2 worm cellular contexts compared by ENCODE assay signal in genomic region chrIII:9060267-9060666, ce11.
A peak's percentile ranks its signal among the peaks of the same experiment; 100 is the strongest.
TF ChIP-seq lines count a peak whose summit lies in the region.

No protein-coding gene starts in this region.

TF ChIP-seq in whole organism, L4 larva, 104 proteins besides CTCF, POLR2A, EP300 and RAD21 (continued from another document):
- TF ChIP-seq egl-43 (GFP tag; IDR thresholded peaks at IDR 0.05; lab: Robert Waterston, UW) (no peak), F44E2.7 (GFP tag; IDR thresholded peaks at IDR 0.05; lab: Robert Waterston, UW) (no peak), nhr-76 (tag; optimal IDR thresholded peaks at IDR 0.05; lab: Kevin White, UChicago) (no peak), mdt-29 (GFP tag; IDR thresholded peaks at IDR 0.05; lab: Robert Waterston, UW) (peak; percentile 28; the same call in 1 of the 2 replicates), zfp-2 (tag; optimal IDR thresholded peaks at IDR 0.05; lab: Kevin White, UChicago) (no peak), ceh-44 (GFP tag; IDR thresholded peaks at IDR 0.05; lab: Robert Waterston, UW) (no peak), rbr-2 (tag; optimal IDR thresholded peaks at IDR 0.05; lab: Kevin White, UChicago) (no peak), zfp-3 (GFP tag; conservative IDR thresholded peaks at IDR 0.05; lab: Robert Waterston, UW) (peak; percentile 91), daf-12 (tag; optimal IDR thresholded peaks at IDR 0.05; lab: Kevin White, UChicago) (no peak), aly-2 (tag; optimal IDR thresholded peaks at IDR 0.05; lab: Kevin White, UChicago) (no peak), lin-15B (tag; optimal IDR thresholded peaks at IDR 0.05; lab: Kevin White, UChicago) (no peak), spr-3 (GFP tag; optimal IDR thresholded peaks at IDR 0.05; lab: Kevin White, UChicago) (no peak), lin-39 (tag; optimal IDR thresholded peaks at IDR 0.05; lab: Kevin White, UChicago) (no peak), ceh-28 (tag; optimal IDR thresholded peaks at IDR 0.05; lab: Kevin White, UChicago) (no peak), zip-11 (GFP tag; IDR thresholded peaks at IDR 0.05; lab: Robert Waterston, UW) (no peak), lir-3 (tag; optimal IDR thresholded peaks at IDR 0.05; lab: Kevin White, UChicago) (no peak), nhr-41 (GFP tag; IDR thresholded peaks at IDR 0.05; lab: Robert Waterston, UW) (0 out of 2 replicates have a peak, but pooled peaks have one; percentile 5), hif-1 (tag; optimal IDR thresholded peaks at IDR 0.05; lab: Kevin White, UChicago) (no peak), lsy-2 (tag; optimal IDR thresholded peaks at IDR 0.05; lab: Kevin White, UChicago) (peak in 1 of 2 experiments; percentile 55), hlh-30 (tag; optimal IDR thresholded peaks at IDR 0.05; lab: Kevin White, UChicago; ENCODE audit: insufficient read depth) (no peak), set-16 (GFP tag; IDR thresholded peaks at IDR 0.05; lab: Robert Waterston, UW) (no peak), daf-19 (GFP tag; conservative IDR thresholded peaks at IDR 0.05; lab: Robert Waterston, UW) (no peak), lin-1 (GFP tag; IDR thresholded peaks at IDR 0.05; lab: Robert Waterston, UW) (0 out of 2 replicates have a peak, but pooled peaks have one; percentile 8), nhr-10 (tag; optimal IDR thresholded peaks at IDR 0.05; lab: Kevin White, UChicago) (no peak), egl-27 (tag; optimal IDR thresholded peaks at IDR 0.05; lab: Kevin White, UChicago) (no peak), skn-1 (tag; optimal IDR thresholded peaks at IDR 0.05; lab: Kevin White, UChicago) (no peak), ctbp-1 (GFP tag; IDR thresholded peaks at IDR 0.05; lab: Robert Waterston, UW) (no peak), zip-2 (tag; optimal IDR thresholded peaks at IDR 0.05; lab: Kevin White, UChicago) (no peak), ZK546.5 (tag; optimal IDR thresholded peaks at IDR 0.05; lab: Kevin White, UChicago) (no peak), saeg-2 (GFP tag; IDR thresholded peaks at IDR 0.05; lab: Robert Waterston, UW) (no peak), daf-16 (GFP tag; optimal IDR thresholded peaks at IDR 0.05; lab: Kevin White, UChicago) (peak in 1 of 2 experiments; percentile 30), daf-16 (tag; optimal IDR thresholded peaks at IDR 0.05; lab: Kevin White, UChicago) (peak; percentile 36), unc-62 (GFP tag; optimal IDR thresholded peaks at IDR 0.05 in 1 of 2; lab: Kevin White, UChicago) (no peak), unc-62 (tag; optimal IDR thresholded peaks at IDR 0.05; lab: Kevin White, UChicago) (no peak), nhr-48 (tag; optimal IDR thresholded peaks at IDR 0.05; lab: Kevin White, UChicago) (no peak), nhr-42 (GFP tag; IDR thresholded peaks at IDR 0.05; lab: Robert Waterston, UW) (0 out of 2 replicates have a peak, but pooled peaks have one; percentile 16), lin-29 (GFP tag; IDR thresholded peaks at IDR 0.05; lab: Robert Waterston, UW) (no peak), fos-1 (tag; optimal IDR thresholded peaks at IDR 0.05; lab: Kevin White, UChicago) (no peak), nhr-11 (tag; optimal IDR thresholded peaks at IDR 0.05; lab: Kevin White, UChicago) (no peak), lin-38 (GFP tag; IDR thresholded peaks at IDR 0.05; lab: Robert Waterston, UW) (peak; percentile 60), unc-39 (tag; optimal IDR thresholded peaks at IDR 0.05; lab: Kevin White, UChicago) (no peak), pqm-1 (tag; optimal IDR thresholded peaks at IDR 0.05; lab: Kevin White, UChicago) (no peak), D1046.2 (GFP tag; IDR thresholded peaks at IDR 0.05; lab: Robert Waterston, UW) (no peak), ama-1 (optimal IDR thresholded peaks at IDR 0.05; lab: Kevin White, UChicago) (no peak), nhr-237 (tag; optimal IDR thresholded peaks at IDR 0.05; lab: Kevin White, UChicago) (no peak), hmg-1.1 (GFP tag; IDR thresholded peaks at IDR 0.05; lab: Robert Waterston, UW) (peak; percentile 27; the same call in 1 of the 2 replicates), ceh-62 (tag; optimal IDR thresholded peaks at IDR 0.05; lab: Kevin White, UChicago) (no peak), mes-2 (tag; optimal IDR thresholded peaks at IDR 0.05; lab: Kevin White, UChicago; ENCODE audit: poor library complexity, severe bottlenecking) (peak; percentile 0), R02D3.7 (tag; optimal IDR thresholded peaks at IDR 0.05; lab: Kevin White, UChicago) (no peak), nhr-111 (GFP tag; optimal IDR thresholded peaks at IDR 0.05; lab: Kevin White, UChicago) (no peak), gei-8 (GFP tag; optimal IDR thresholded peaks at IDR 0.05; lab: Kevin White, UChicago) (no peak), dmd-6 (GFP tag; IDR thresholded peaks at IDR 0.05; lab: Robert Waterston, UW) (peak; percentile 34; the same call in 1 of the 2 replicates), F49E8.2 (tag; optimal IDR thresholded peaks at IDR 0.05; lab: Kevin White, UChicago; ENCODE audit: borderline replicate concordance) (no peak), pha-4 (GFP tag; IDR thresholded peaks at IDR 0.05; lab: Robert Waterston, UW) (peak; percentile 70; the same call in 1 of the 2 replicates), pha-4 (tag; optimal IDR thresholded peaks at IDR 0.05; lab: Kevin White, UChicago) (no peak), attf-4 (tag; optimal IDR thresholded peaks at IDR 0.05; lab: Kevin White, UChicago) (no peak), nhr-102 (tag; optimal IDR thresholded peaks at IDR 0.05; lab: Kevin White, UChicago) (peak; percentile 38), F37D6.2 (tag; optimal IDR thresholded peaks at IDR 0.05; lab: Kevin White, UChicago) (no peak), vab-7 (GFP tag; IDR thresholded peaks at IDR 0.05; lab: Robert Waterston, UW) (no peak), F26F4.8 (GFP tag; conservative IDR thresholded peaks at IDR 0.05; lab: Robert Waterston, UW) (no peak), lin-13 (GFP tag; optimal IDR thresholded peaks at IDR 0.05; lab: Kevin White, UChicago) (no peak), mxl-3 (GFP tag; optimal IDR thresholded peaks at IDR 0.05; lab: Kevin White, UChicago) (no peak), tra-1 (GFP tag; IDR thresholded peaks at IDR 0.05; lab: Robert Waterston, UW) (no peak), ztf-7 (tag; optimal IDR thresholded peaks at IDR 0.05; lab: Kevin White, UChicago) (no peak), nhr-6 (tag; optimal IDR thresholded peaks at IDR 0.05; lab: Kevin White, UChicago) (no peak), Y75B8A.6 (GFP tag; IDR thresholded peaks at IDR 0.05; lab: Robert Waterston, UW) (no peak), T20F7.1 (GFP tag; optimal IDR thresholded peaks at IDR 0.05; lab: Kevin White, UChicago) (peak; percentile 71)

TF ChIP-seq in whole organism, young adult, 124 proteins besides CTCF, POLR2A, EP300 and RAD21 (continued from another document):
- TF ChIP-seq B0336.3 (GFP tag; IDR thresholded peaks at IDR 0.05; lab: Robert Waterston, UW) = peak; percentile 74; the same call in 1 of the 2 replicates
- TF ChIP-seq C17E4.6 (GFP tag; IDR thresholded peaks at IDR 0.05; lab: Robert Waterston, UW) = no peak
- TF ChIP-seq egrh-3 (GFP tag; IDR thresholded peaks at IDR 0.05; lab: Robert Waterston, UW) = no peak
- TF ChIP-seq him-1 (tag; optimal IDR thresholded peaks at IDR 0.05; lab: Kevin White, UChicago) = peak; percentile 35
- peak; percentile 77 for TF ChIP-seq madf-3 (GFP tag; IDR thresholded peaks at IDR 0.05; lab: Robert Waterston, UW)
- no peak for TF ChIP-seq C06A6.2 (GFP tag; conservative IDR thresholded peaks at IDR 0.05; lab: Robert Waterston, UW)
- TF ChIP-seq ceh-27 (GFP tag; optimal IDR thresholded peaks at IDR 0.05; lab: Kevin White, UChicago) = no peak
- TF ChIP-seq efl-1 (GFP tag; optimal IDR thresholded peaks at IDR 0.05; lab: Kevin White, UChicago) = no peak
- no peak for TF ChIP-seq B0261.1 (tag; optimal IDR thresholded peaks at IDR 0.05; lab: Kevin White, UChicago)
- TF ChIP-seq cebp-2 (GFP tag; IDR thresholded peaks at IDR 0.05; lab: Robert Waterston, UW) = peak; percentile 88; the same call in 1 of the 2 replicates
- no peak for TF ChIP-seq Y79H2A.3 (GFP tag; conservative IDR thresholded peaks at IDR 0.05; lab: Robert Waterston, UW)
- TF ChIP-seq nhr-80 (tag; optimal IDR thresholded peaks at IDR 0.05; lab: Kevin White, UChicago) = peak; percentile 29
- TF ChIP-seq K11D2.4 (GFP tag; IDR thresholded peaks at IDR 0.05; lab: Robert Waterston, UW) = peak; percentile 43; the same call in 1 of the 2 replicates
- no peak for TF ChIP-seq rpc-1 (optimal IDR thresholded peaks at IDR 0.05; lab: Kevin White, UChicago)
- no peak for TF ChIP-seq rpc-1 (tag; optimal IDR thresholded peaks at IDR 0.05; lab: Kevin White, UChicago)
- TF ChIP-seq ZK185.1 (tag; optimal IDR thresholded peaks at IDR 0.05; lab: Kevin White, UChicago; ENCODE audit: poor library complexity, severe bottlenecking) = no peak
- TF ChIP-seq F33H1.4 (GFP tag; IDR thresholded peaks at IDR 0.05; lab: Robert Waterston, UW) = no peak
- TF ChIP-seq ztf-26 (tag; optimal IDR thresholded peaks at IDR 0.05; lab: Kevin White, UChicago) = no peak
- no peak for TF ChIP-seq mel-28 (tag; optimal IDR thresholded peaks at IDR 0.05; lab: Kevin White, UChicago; ENCODE audit: borderline replicate concordance)
- no peak for TF ChIP-seq cebp-1 (GFP tag; IDR thresholded peaks at IDR 0.05; lab: Robert Waterston, UW)
- TF ChIP-seq cebp-1 (tag; optimal IDR thresholded peaks at IDR 0.05; lab: Kevin White, UChicago) = peak; percentile 54
- TF ChIP-seq nfya-2 (GFP tag; IDR thresholded peaks at IDR 0.05; lab: Robert Waterston, UW) = no peak
- TF ChIP-seq xnd-1 (tag; optimal IDR thresholded peaks at IDR 0.05; lab: Kevin White, UChicago) = no peak
- TF ChIP-seq ceh-58 (GFP tag; IDR thresholded peaks at IDR 0.05; lab: Robert Waterston, UW) = no peak
- no peak for TF ChIP-seq snpc-4 (GFP tag; optimal IDR thresholded peaks at IDR 0.05; lab: Kevin White, UChicago)
- TF ChIP-seq snpc-4 (tag; optimal IDR thresholded peaks at IDR 0.05; lab: Kevin White, UChicago) = peak in 2 of 4 experiments; percentile 14 to 28
- TF ChIP-seq Y95B8A.8 (GFP tag; IDR thresholded peaks at IDR 0.05; lab: Robert Waterston, UW) = peak; percentile 58; the same call in 1 of the 2 replicates
